Worm (Caenorhabditis elegans) whole organism, L3 larva: ENCODE data around the gene B0222.5.

Experiments
- ZK546.5 ChIP-seq: sonication (generic microtip); optimal IDR thresholded peaks from 2 replicates; lab custom pipeline; 2017; ENCODE audit warnings: missing biosample characterization, missing genetic modification characterization
- ama-1 ChIP-seq: fragments of 150-350 bp; optimal IDR thresholded peaks from 2 replicates; lab custom pipeline; 2018
- ceh-28 ChIP-seq: fragments of 150-350 bp; optimal IDR thresholded peaks from 2 replicates; lab custom pipeline; 2014; ENCODE audit warnings: missing biosample characterization, missing genetic modification reagents, missing genetic modification characterization
- ceh-9 ChIP-seq: sonication (generic microtip); optimal IDR thresholded peaks from 2 replicates; lab custom pipeline; 2018; ENCODE audit warnings: missing biosample characterization, missing genetic modification characterization
- egl-27 ChIP-seq: sonication (generic microtip); optimal IDR thresholded peaks from 4 replicates; lab custom pipeline; 2017; ENCODE audit warnings: missing biosample characterization, missing genetic modification reagents, missing genetic modification characterization
- egl-5 ChIP-seq: fragments of 150-350 bp; optimal IDR thresholded peaks from 2 replicates; lab custom pipeline; 2017; ENCODE audit warnings: missing biosample characterization, missing genetic modification reagents, missing genetic modification characterization, inconsistent platforms
- elt-1 ChIP-seq: fragments of 150-350 bp; optimal IDR thresholded peaks from 2 replicates; lab custom pipeline; 2014; ENCODE audit warnings: missing biosample characterization, missing genetic modification characterization
- elt-3 ChIP-seq, 3 experiments: fragments of 150-350 bp in 1 of 3; sonication (generic microtip) in 2 of 3; optimal IDR thresholded peaks; 2 replicates in 2 of 3; 4 replicates in 1 of 3; lab custom pipeline; 2014 to 2017; ENCODE audit warnings: missing biosample characterization in 3 of 3, missing genetic modification characterization in 3 of 3
- fkh-10 ChIP-seq: sonication (generic microtip); optimal IDR thresholded peaks from 2 replicates; lab custom pipeline; 2017; ENCODE audit warnings: missing biosample characterization, missing genetic modification reagents, missing genetic modification characterization
- fos-1 ChIP-seq: fragments of 150-350 bp; optimal IDR thresholded peaks from 2 replicates; lab custom pipeline; 2014; ENCODE audit warnings: missing biosample characterization, missing genetic modification characterization
- hmg-11 ChIP-seq: sonication (generic microtip); optimal IDR thresholded peaks from 2 replicates; lab custom pipeline; 2016; ENCODE audit warnings: missing genetic modification characterization, missing compliant biosample characterization
- lin-39 ChIP-seq: fragments of 150-350 bp; optimal IDR thresholded peaks from 2 replicates; lab custom pipeline; 2018; ENCODE audit warnings: missing biosample characterization, missing genetic modification reagents, missing genetic modification characterization
- mdl-1 ChIP-seq: fragments of 150-350 bp; optimal IDR thresholded peaks from 2 replicates; lab custom pipeline; 2014; ENCODE audit warnings: missing biosample characterization, missing genetic modification characterization
- nfya-1 ChIP-seq: sonication (generic microtip); optimal IDR thresholded peaks from 2 replicates; lab custom pipeline; 2017; ENCODE audit warnings: missing genetic modification characterization, mild to moderate bottlenecking, missing compliant biosample characterization, antibody characterized with exemption, moderate library complexity; ENCODE audit not compliant: insufficient read depth
- nhr-11 ChIP-seq: fragments of 150-350 bp; optimal IDR thresholded peaks from 2 replicates; lab custom pipeline; 2014; ENCODE audit warnings: missing biosample characterization, missing genetic modification characterization
- nhr-12 ChIP-seq: fragments of 150-350 bp; optimal IDR thresholded peaks from 2 replicates; lab custom pipeline; 2014; ENCODE audit warnings: missing biosample characterization, missing genetic modification characterization
- nhr-23 ChIP-seq: fragments of 150-350 bp; optimal IDR thresholded peaks from 2 replicates; lab custom pipeline; 2014; ENCODE audit warnings: missing biosample characterization, missing genetic modification reagents, missing genetic modification characterization
- nhr-25 ChIP-seq: sonication (generic microtip); optimal IDR thresholded peaks from 2 replicates; lab custom pipeline; 2017; ENCODE audit warnings: missing biosample characterization, missing genetic modification characterization
- nhr-28 ChIP-seq: fragments of 150-350 bp; optimal IDR thresholded peaks from 2 replicates; lab custom pipeline; 2014; ENCODE audit warnings: missing biosample characterization, missing genetic modification characterization
- nhr-43 ChIP-seq: sonication (generic microtip); optimal IDR thresholded peaks from 2 replicates; lab custom pipeline; 2016; ENCODE audit warnings: mild to moderate bottlenecking, missing genetic modification characterization, missing compliant biosample characterization; ENCODE audit not compliant: poor library complexity, severe bottlenecking
- nhr-67 ChIP-seq: fragments of 150-350 bp; optimal IDR thresholded peaks from 2 replicates; lab custom pipeline; 2014; ENCODE audit warnings: missing biosample characterization, missing genetic modification characterization
- nhr-77 ChIP-seq: fragments of 150-350 bp; optimal IDR thresholded peaks from 2 replicates; lab custom pipeline; 2014; ENCODE audit warnings: missing biosample characterization, missing genetic modification characterization
- pha-4 ChIP-seq: fragments of 150-350 bp; optimal IDR thresholded peaks from 2 replicates; lab custom pipeline; 2014; ENCODE audit warnings: missing biosample characterization, missing genetic modification reagents, missing genetic modification characterization
- pqm-1 ChIP-seq: fragments of 150-350 bp; optimal IDR thresholded peaks from 2 replicates; lab custom pipeline; 2017; ENCODE audit warnings: missing biosample characterization, missing genetic modification characterization, inconsistent platforms
- sea-2 ChIP-seq: fragments of 150-350 bp; sonication (generic microtip); optimal IDR thresholded peaks from 4 replicates; lab custom pipeline; 2014; ENCODE audit warnings: missing biosample characterization, missing genetic modification reagents, missing genetic modification characterization
- skn-1 ChIP-seq: fragments of 150-350 bp; optimal IDR thresholded peaks from 2 replicates; lab custom pipeline; 2014; ENCODE audit warnings: missing biosample characterization, missing genetic modification characterization
- tbx-2 ChIP-seq: sonication (generic microtip); optimal IDR thresholded peaks from 2 replicates; lab custom pipeline; 2016; ENCODE audit warnings: mild to moderate bottlenecking, missing genetic modification characterization, missing compliant biosample characterization
- zag-1 ChIP-seq: fragments of 150-350 bp; optimal IDR thresholded peaks from 2 replicates; lab custom pipeline; 2014; ENCODE audit warnings: missing biosample characterization, missing genetic modification characterization
- ztf-11 ChIP-seq: fragments of 150-350 bp; optimal IDR thresholded peaks from 2 replicates; lab custom pipeline; 2014; ENCODE audit warnings: missing biosample characterization, missing genetic modification characterization
- ztf-4 ChIP-seq: fragments of 150-350 bp; optimal IDR thresholded peaks from 2 replicates; lab custom pipeline; 2014; ENCODE audit warnings: missing biosample characterization, missing genetic modification characterization

B0222.5 gene

ce11 chrV:9162118-9162729 lies 7.6 kb upstream of the B0222.5 start:
- TF ChIP-seq ztf-11 (tag; lab: Kevin White, UChicago) (no peak), nhr-77 (no peak), nhr-28 (no peak), skn-1 (tag; lab: Kevin White, UChicago) (no peak), nhr-25 (tag; lab: Kevin White, UChicago) (no peak), lin-39 (tag; lab: Kevin White, UChicago) (no peak), nhr-23 (no peak), nhr-67 (tag; lab: Kevin White, UChicago) (no peak), fos-1 (tag; lab: Kevin White, UChicago) (no peak), ceh-9 (no peak), hmg-11 (tag; lab: Kevin White, UChicago) (no peak), zag-1 (tag; lab: Kevin White, UChicago) (no peak), pha-4 (no peak), ZK546.5 (tag; lab: Kevin White, UChicago) (no peak), sea-2 (GFP tag; lab: Kevin White, UChicago) (no peak), egl-27 (tag; lab: Kevin White, UChicago) (no peak), nfya-1 (tag; lab: Kevin White, UChicago) (no peak), nhr-12 (no peak), ztf-4 (tag; lab: Kevin White, UChicago) (no peak), tbx-2 (tag; lab: Kevin White, UChicago) (no peak)

- TF ChIP-seq nhr-23 (no peak), ceh-28 (tag; lab: Kevin White, UChicago) (no peak), nhr-43 (tag; lab: Kevin White, UChicago) (peak; percentile 57), nfya-1 (tag; lab: Kevin White, UChicago) (peak; percentile 17), elt-3 (tag; optimal IDR thresholded peaks at IDR 0.05; lab: Kevin White, UChicago) (peak in 1 of 3 experiments; percentile 12), ama-1 (lab: Kevin White, UChicago) (peak; percentile 73), mdl-1 (no peak), nhr-25 (tag; lab: Kevin White, UChicago) (peak; percentile 70)
Measured at ce11 chrV:9160224-9160886, 5.7 kb upstream of the B0222.5 start, which contains the start of gene col-144. TSS of gene col-144 (minus strand) at chrV:9160642.

- TF ChIP-seq ama-1 (lab: Kevin White, UChicago) (peak; percentile 68), nhr-25 (tag; lab: Kevin White, UChicago) (peak; percentile 88), nfya-1 (tag; lab: Kevin White, UChicago) (peak; percentile 34)
- TF ChIP-seq, all 47 proteins: peak for 3; not testable (repeated sequence) for 44
Measured at ce11 chrV:9159146-9159717, 4.6 kb upstream of the B0222.5 start.

- no peak for TF ChIP-seq elt-1
- peak; percentile 96 for TF ChIP-seq fkh-10 (GFP tag; lab: Kevin White, UChicago)
- TF ChIP-seq, all 47 proteins: peak for 1
Measured at ce11 chrV:9157597-9157996, 2.9 kb upstream of the B0222.5 start.

ce11 chrV:9156679-9157078 lies 2.0 kb upstream of the B0222.5 start, which contains the start of gene B0222.15:
TSS of gene B0222.15 (minus strand) at chrV:9156779.
- TF ChIP-seq elt-1 (no peak), nhr-11 (tag; lab: Kevin White, UChicago) (no peak), nhr-77 (no peak), nhr-12 (no peak), mdl-1 (no peak), pqm-1 (tag; lab: Kevin White, UChicago) (no peak), tbx-2 (tag; lab: Kevin White, UChicago) (no peak), ztf-11 (tag; lab: Kevin White, UChicago) (no peak), egl-5 (tag; lab: Kevin White, UChicago) (no peak), fkh-10 (GFP tag; lab: Kevin White, UChicago) (no peak), nhr-67 (tag; lab: Kevin White, UChicago) (no peak), ceh-9 (no peak), ama-1 (lab: Kevin White, UChicago) (no peak)
